Worm (Caenorhabditis elegans) whole organism, L4/young adult: ENCODE data around the gene Y54G9A.7.

Experiments used
- W03F9.2 ChIP-seq: fragments of 150-350 bp; optimal IDR thresholded peaks from 2 replicates; lab custom pipeline; 2014; ENCODE audit warnings: missing biosample characterization, missing genetic modification characterization
- dao-5 ChIP-seq: sonication (generic microtip); optimal IDR thresholded peaks from 2 replicates; lab custom pipeline; 2016; ENCODE audit warnings: missing genotype, missing genetic modification characterization, moderate library complexity, missing compliant biosample characterization
- him-1 ChIP-seq: sonication (generic microtip); optimal IDR thresholded peaks from 2 replicates; lab custom pipeline; 2016; ENCODE audit warnings: missing genotype, missing genetic modification reagents, missing genetic modification characterization, missing compliant biosample characterization

DNA sequence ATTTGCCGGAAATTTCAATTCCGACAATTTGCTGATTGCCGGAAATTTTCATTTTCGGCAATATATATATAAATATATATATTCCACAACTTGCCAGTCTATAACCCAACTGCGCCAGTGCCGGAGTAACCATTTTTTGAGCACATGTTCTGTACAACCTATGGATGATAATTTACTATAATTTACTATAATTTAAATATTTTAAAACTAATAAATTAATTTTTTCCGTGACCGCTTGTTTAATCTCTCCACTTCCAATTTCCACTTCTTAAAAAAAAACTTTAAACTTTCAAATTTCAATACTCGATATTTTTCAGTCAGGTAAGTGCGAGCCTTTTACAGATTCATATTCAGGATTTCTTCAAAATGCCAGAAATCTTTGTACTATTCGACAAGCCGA, 40.4 kb upstream of the Y54G9A.7 start, which contains the start of gene arrd-12:
- TF ChIP-seq him-1 (tag; lab: Kevin White, UChicago) (no peak), W03F9.2 (no peak), dao-5 (no peak)
